Fruit fly (Drosophila melanogaster) whole organism, embryonic: Measurements from ENCODE around the gene vsg.

Source experiments
- ATbp ChIP-seq: fragments of 200-800 bp; sonication (Bioruptor generic); optimal IDR thresholded peaks from 2 replicates; lab custom pipeline; 2017; ENCODE audit warnings: missing biosample characterization, mild to moderate bottlenecking, missing genetic modification characterization, missing genetic modification reagents
- Awh ChIP-seq: fragments of 200-800 bp; sonication (Bioruptor generic); IDR thresholded peaks from 2 replicates; pipeline ENCODE4, ENCODE4 v1.3.6; 2022; ENCODE audit warnings: missing biosample characterization, missing genetic modification characterization
- Bdp1 ChIP-seq: fragments of 200-800 bp; sonication (Bioruptor generic); optimal IDR thresholded peaks from 3 replicates; lab custom pipeline; 2016; ENCODE audit warnings: missing biosample characterization, missing genetic modification characterization
- Bteb2 ChIP-seq: fragments of 200-800 bp; sonication (Bioruptor generic); optimal IDR thresholded peaks from 2 replicates; lab custom pipeline; 2016; ENCODE audit warnings: missing biosample characterization, missing genetic modification characterization
- CG10654 ChIP-seq: fragments of 200-800 bp; sonication (Bioruptor generic); optimal IDR thresholded peaks from 2 replicates; lab custom pipeline; 2016; ENCODE audit warnings: missing biosample characterization, missing genetic modification characterization
- CG10979 ChIP-seq: fragments of 200-800 bp; sonication (Bioruptor generic); optimal IDR thresholded peaks from 2 replicates; lab custom pipeline; 2018; ENCODE audit warnings: missing biosample characterization, mild to moderate bottlenecking, missing genetic modification characterization, moderate library complexity
- CG11723 ChIP-seq: fragments of 200-800 bp; sonication (Bioruptor generic); optimal IDR thresholded peaks from 2 replicates; lab custom pipeline; 2017; ENCODE audit warnings: missing biosample characterization, mild to moderate bottlenecking, missing genetic modification characterization
- CG12769 ChIP-seq: fragments of 200-800 bp; sonication (Bioruptor generic); optimal IDR thresholded peaks from 2 replicates; lab custom pipeline; 2019; ENCODE audit warnings: missing biosample characterization, mild to moderate bottlenecking, missing genetic modification characterization, moderate library complexity
- CG16863 ChIP-seq: fragments of 200-800 bp; sonication (Bioruptor generic); optimal IDR thresholded peaks from 3 replicates; lab custom pipeline; 2016; ENCODE audit warnings: missing biosample characterization, missing genetic modification characterization
- CG17912 ChIP-seq: fragments of 200-800 bp; sonication (Bioruptor generic); optimal IDR thresholded peaks from 2 replicates; lab custom pipeline; 2018; ENCODE audit warnings: missing biosample characterization, mild to moderate bottlenecking, missing genetic modification characterization
- CG2199 ChIP-seq: fragments of 200-800 bp; sonication (Bioruptor generic); IDR thresholded peaks from 3 replicates; pipeline ENCODE4 v1.3.6; 2022; ENCODE audit warnings: missing biosample characterization, missing genetic modification characterization
- CG4404 ChIP-seq: fragments of 200-800 bp; sonication (Bioruptor generic); IDR thresholded peaks from 2 replicates; pipeline ENCODE4 v1.3.6; 2022; ENCODE audit warnings: missing biosample characterization, missing genetic modification characterization
- CG5180 ChIP-seq: fragments of 200-800 bp; sonication (Bioruptor generic); optimal IDR thresholded peaks from 3 replicates; lab custom pipeline; 2017; ENCODE audit warnings: missing biosample characterization, missing genetic modification characterization, mild to moderate bottlenecking, moderate library complexity, missing genetic modification reagents
- CG6689 ChIP-seq: fragments of 200-800 bp; sonication (Bioruptor generic); IDR thresholded peaks from 2 replicates; pipeline ENCODE4 v1.3.6; 2022; ENCODE audit warnings: missing biosample characterization, missing genetic modification characterization
- CG7963 ChIP-seq: fragments of 200-800 bp; sonication (Bioruptor generic); IDR thresholded peaks from 3 replicates; pipeline ENCODE4 v1.3.6; 2022; ENCODE audit warnings: missing biosample characterization, missing genetic modification characterization; ENCODE audit not compliant: partially characterized antibody
- CG8089 ChIP-seq: fragments of 200-800 bp; sonication (Bioruptor generic); optimal IDR thresholded peaks from 3 replicates; lab custom pipeline; 2016; ENCODE audit warnings: missing biosample characterization, missing genetic modification characterization
- CG9727 ChIP-seq: fragments of 200-800 bp; sonication (Bioruptor generic); optimal IDR thresholded peaks from 3 replicates; lab custom pipeline; 2017; ENCODE audit warnings: missing biosample characterization, mild to moderate bottlenecking, missing genetic modification characterization
- Gsc ChIP-seq: fragments of 200-800 bp; sonication (Bioruptor generic); IDR thresholded peaks from 2 replicates; pipeline ENCODE4 v1.3.6; 2022; ENCODE audit warnings: missing biosample characterization, missing genetic modification characterization
- Gug ChIP-seq: fragments of 200-800 bp; sonication (Bioruptor generic); IDR thresholded peaks from 4 replicates; pipeline ENCODE4 v1.3.6; 2022; ENCODE audit warnings: missing biosample characterization, missing genetic modification characterization
- Hr39 ChIP-seq: fragments of >200 bp; optimal IDR thresholded peaks from 2 replicates; lab custom pipeline; 2017
- MESR4 ChIP-seq: fragments of 200-800 bp; sonication (Bioruptor generic); optimal IDR thresholded peaks from 2 replicates; lab custom pipeline; 2018; ENCODE audit warnings: missing biosample characterization, mild to moderate bottlenecking, missing genetic modification characterization, moderate library complexity
- Mad ChIP-seq: fragments of 200-800 bp; sonication (Bioruptor generic); optimal IDR thresholded peaks from 2 replicates; lab custom pipeline; 2016; ENCODE audit warnings: missing biosample characterization, missing genetic modification characterization
- NC2β ChIP-seq: fragments of 200-800 bp; sonication (Bioruptor generic); optimal IDR thresholded peaks from 2 replicates; lab custom pipeline; 2016; ENCODE audit warnings: missing biosample characterization, missing genetic modification characterization
- Oli ChIP-seq: fragments of 200-800 bp; sonication (Bioruptor generic); optimal IDR thresholded peaks from 2 replicates; lab custom pipeline; 2018; ENCODE audit warnings: missing biosample characterization, mild to moderate bottlenecking, missing genetic modification characterization, moderate library complexity
- Scr ChIP-seq: fragments of 200-800 bp; sonication (Bioruptor generic); IDR thresholded peaks from 2 replicates; pipeline ENCODE4 v1.3.6; 2022; ENCODE audit warnings: missing biosample characterization, missing genetic modification characterization; ENCODE audit not compliant: partially characterized antibody
- Side ChIP-seq: fragments of 200-800 bp; sonication (Bioruptor generic); optimal IDR thresholded peaks from 2 replicates; lab custom pipeline; 2016; ENCODE audit warnings: missing biosample characterization, missing genetic modification characterization
- Taf1 ChIP-seq: fragments of 200-800 bp; sonication (Bioruptor generic); IDR thresholded peaks from 2 replicates; pipeline ENCODE4 v1.3.6; 2022; ENCODE audit warnings: missing biosample characterization, missing genetic modification characterization
- YL-1 ChIP-seq: fragments of 200-800 bp; sonication (Bioruptor generic); optimal IDR thresholded peaks from 3 replicates; lab custom pipeline; 2017; ENCODE audit warnings: missing biosample characterization, mild to moderate bottlenecking, missing genetic modification characterization
- amos ChIP-seq: fragments of 200-800 bp; sonication (Bioruptor generic); IDR thresholded peaks from 2 replicates; pipeline ENCODE4 v1.3.6; 2022; ENCODE audit warnings: missing biosample characterization, missing genetic modification characterization; ENCODE audit not compliant: partially characterized antibody
- aop ChIP-seq: fragments of 200-800 bp; sonication (Bioruptor generic); IDR thresholded peaks from 2 replicates; pipeline ENCODE4 v1.3.6; 2022; ENCODE audit warnings: missing biosample characterization, missing genetic modification characterization
- ash1 ChIP-seq: fragments of 200-800 bp; sonication (Bioruptor generic); optimal IDR thresholded peaks from 2 replicates; lab custom pipeline; 2018; ENCODE audit warnings: missing biosample characterization, mild to moderate bottlenecking, missing genetic modification characterization
- bcd ChIP-seq: fragments of 200-800 bp; sonication (Bioruptor generic); optimal IDR thresholded peaks from 2 replicates; lab custom pipeline; 2017; ENCODE audit warnings: missing biosample characterization, mild to moderate bottlenecking, missing genetic modification characterization
- bsh ChIP-seq, 2 experiments: fragments of 200-800 bp; sonication (Bioruptor generic); optimal IDR thresholded peaks; 2 replicates each; lab custom pipeline; 2017 to 2018; ENCODE audit warnings: mild to moderate bottlenecking in 2 of 2, missing biosample characterization in 2 of 2, missing genetic modification characterization in 2 of 2, moderate library complexity in 1 of 2
- cato ChIP-seq: fragments of 200-800 bp; sonication (Bioruptor generic); optimal IDR thresholded peaks from 2 replicates; lab custom pipeline; 2016; ENCODE audit warnings: missing biosample characterization, missing genetic modification characterization, borderline replicate concordance
- dpn ChIP-seq, 2 experiments: fragments of 200-800 bp; sonication (Bioruptor generic); optimal IDR thresholded peaks; 3 replicates each; lab custom pipeline; 2016; ENCODE audit warnings: missing biosample characterization in 2 of 2, missing genetic modification characterization in 2 of 2
- ftz-f1 ChIP-seq: fragments of 200-800 bp; sonication (Bioruptor generic); optimal IDR thresholded peaks from 2 replicates; lab custom pipeline; 2016; ENCODE audit warnings: missing biosample characterization, missing genetic modification characterization
- fu2 ChIP-seq: fragments of 200-800 bp; sonication (Bioruptor generic); optimal IDR thresholded peaks from 2 replicates; lab custom pipeline; 2016; ENCODE audit warnings: missing biosample characterization, missing genetic modification characterization
- gce ChIP-seq: fragments of 200-800 bp; sonication (Bioruptor generic); IDR thresholded peaks from 3 replicates; pipeline ENCODE4 v1.3.6; 2022; ENCODE audit warnings: missing biosample characterization, missing genetic modification characterization
- h ChIP-seq: fragments of >200 bp; optimal IDR thresholded peaks from 2 replicates; lab custom pipeline; 2017
- lbe ChIP-seq: fragments of 200-800 bp; sonication (Bioruptor generic); optimal IDR thresholded peaks from 2 replicates; lab custom pipeline; 2016; ENCODE audit warnings: missing biosample characterization, mild to moderate bottlenecking, missing genetic modification characterization
- org-1 ChIP-seq: fragments of 200-800 bp; sonication (Bioruptor generic); optimal IDR thresholded peaks from 2 replicates; lab custom pipeline; 2017; ENCODE audit warnings: missing biosample characterization, missing genetic modification characterization
- p53 ChIP-seq: fragments of 200-800 bp; sonication (Bioruptor generic); optimal IDR thresholded peaks from 2 replicates; lab custom pipeline; 2016; ENCODE audit warnings: missing biosample characterization, missing genetic modification characterization
- pan ChIP-seq, 4 experiments: fragments of >200 bp in 3 of 4; fragments of 200-800 bp in 1 of 4; sonication (Bioruptor generic) in 1 of 4; optimal IDR thresholded peaks in 3 of 4; IDR thresholded peaks in 1 of 4; 2 replicates each; pipeline versions ENCODE4 v1.3.6 to Lab custom; 2017 to 2022; ENCODE audit warnings: missing biosample characterization in 2 of 4, missing genetic modification characterization in 2 of 4, mixed read lengths in 1 of 4
- phol ChIP-seq: fragments of 200-800 bp; sonication (Bioruptor generic); optimal IDR thresholded peaks from 3 replicates; lab custom pipeline; 2018; ENCODE audit warnings: missing biosample characterization, mild to moderate bottlenecking, missing genetic modification characterization, moderate library complexity
- salm ChIP-seq: fragments of 200-800 bp; sonication (Bioruptor generic); optimal IDR thresholded peaks from 2 replicates; lab custom pipeline; 2018; ENCODE audit warnings: missing biosample characterization, mild to moderate bottlenecking, missing genetic modification characterization
- slou ChIP-seq: fragments of 200-800 bp; sonication (Bioruptor generic); optimal IDR thresholded peaks from 3 replicates; lab custom pipeline; 2016; ENCODE audit warnings: missing biosample characterization, missing genetic modification characterization
- toy ChIP-seq: fragments of 200-800 bp; sonication (Bioruptor generic); IDR thresholded peaks from 2 replicates; pipeline ENCODE4 v1.3.6; 2022; ENCODE audit warnings: missing biosample characterization, missing genetic modification characterization
- unc-4 ChIP-seq: fragments of 200-800 bp; sonication (Bioruptor generic); IDR thresholded peaks from 2 replicates; pipeline ENCODE4 v1.3.6; 2022; ENCODE audit warnings: missing biosample characterization, missing genetic modification characterization; ENCODE audit not compliant: partially characterized antibody
- zen2 ChIP-seq: fragments of 200-800 bp; sonication (Bioruptor generic); IDR thresholded peaks from 3 replicates; pipeline ENCODE4 v1.3.6; 2022; ENCODE audit warnings: missing biosample characterization, missing genetic modification characterization; ENCODE audit not compliant: partially characterized antibody

The vsg gene

DNA sequence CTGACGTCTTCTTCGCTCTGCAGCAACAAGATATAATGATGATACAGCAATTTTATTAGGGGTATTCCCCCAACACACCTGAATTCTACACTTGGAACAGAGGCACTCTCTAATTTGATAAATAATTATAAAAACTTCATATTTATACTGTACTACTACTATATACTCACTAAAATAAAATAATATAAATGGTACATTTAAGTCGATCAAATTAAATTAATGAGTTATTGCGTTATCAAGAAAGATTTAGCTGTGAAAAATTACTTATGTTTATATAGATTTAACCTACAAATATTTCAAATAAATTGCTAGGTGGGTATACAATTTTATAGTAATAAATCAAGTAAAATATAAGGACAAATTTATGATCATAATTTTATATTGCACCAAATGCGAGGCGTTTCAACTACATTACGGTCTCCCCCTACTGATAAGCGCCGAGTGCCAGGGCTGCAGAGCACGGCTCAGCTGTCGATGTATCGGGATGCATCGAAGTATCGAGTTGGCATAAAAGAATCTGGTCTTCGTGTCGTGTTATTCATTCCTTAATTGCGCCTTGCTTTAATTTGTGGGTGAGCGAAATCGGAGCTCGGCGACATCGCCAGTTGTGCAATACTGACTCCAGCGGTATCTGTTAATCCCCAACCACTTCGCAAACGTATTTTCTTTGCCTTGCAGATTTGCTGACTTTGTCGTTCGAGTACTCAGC lies at the start of gene vsg (continued):
- peak; percentile 71 for TF ChIP-seq CG4404
- TF ChIP-seq CG16863 = peak; percentile 74
- TF ChIP-seq unc-4 (GFP tag; lab: Robert Waterston, UW) = peak; percentile 75
- no peak for TF ChIP-seq Hr39 (lab: Kevin White, UChicago)
- no peak for TF ChIP-seq NC2β
- TF ChIP-seq ftz-f1 (GFP tag; lab: Kevin White, UChicago) = no peak
- peak; percentile 81; the same call in 3 of the 4 replicates for TF ChIP-seq Gug (GFP tag; lab: Robert Waterston, UW)
- peak in 1 of 2 experiments; percentile 68 for TF ChIP-seq bsh (GFP tag; optimal IDR thresholded peaks at IDR 0.05; lab: Kevin White, UChicago)
- TF ChIP-seq lbe (GFP tag; lab: Kevin White, UChicago) = no peak
- TF ChIP-seq YL-1 (GFP tag; lab: Kevin White, UChicago) = peak; percentile 62
- TF ChIP-seq ATbp (GFP tag; lab: Kevin White, UChicago) = peak; percentile 36
- TF ChIP-seq salm (tag; lab: Kevin White, UChicago) = peak; percentile 48
- peak; percentile 35 for TF ChIP-seq CG5180 (GFP tag; lab: Kevin White, UChicago)
- TF ChIP-seq fu2 = no peak
- no peak for TF ChIP-seq aop
- peak; percentile 13 for TF ChIP-seq Side (GFP tag; lab: Kevin White, UChicago)
- TF ChIP-seq CG10654 (GFP tag; lab: Kevin White, UChicago) = peak; percentile 60
- peak; percentile 97 for TF ChIP-seq amos (GFP tag; lab: Robert Waterston, UW)
- peak; percentile 39 for TF ChIP-seq org-1
- TF ChIP-seq Taf1 (GFP tag; lab: Robert Waterston, UW) = no peak
- peak; percentile 55 to 75 for TF ChIP-seq dpn (GFP tag; optimal IDR thresholded peaks at IDR 0.05; lab: Kevin White, UChicago)
- TF ChIP-seq Gsc (GFP tag; lab: Robert Waterston, UW) = no peak
- no peak for TF ChIP-seq CG8089
- peak; percentile 60; the same call in 1 of the 2 replicates for TF ChIP-seq toy
- peak; percentile 8 for TF ChIP-seq Mad (GFP tag; lab: Kevin White, UChicago)
- peak; percentile 85 for TF ChIP-seq slou (GFP tag; lab: Kevin White, UChicago)
- no peak for TF ChIP-seq Bdp1 (GFP tag; lab: Kevin White, UChicago)
- TF ChIP-seq pan (optimal IDR thresholded peaks at IDR 0.05; lab: Kevin White, UChicago) = no peak
- peak in 1 of 2 experiments; percentile 57 for TF ChIP-seq pan (GFP tag; optimal IDR thresholded peaks at IDR 0.05 in 1 of 2, IDR thresholded peaks at IDR 0.05 in 1 of 2)
- peak; percentile 26 for TF ChIP-seq Bteb2
- TF ChIP-seq CG10979 (tag; lab: Kevin White, UChicago) = peak; percentile 78
- peak; percentile 42 for TF ChIP-seq CG11723 (GFP tag; lab: Kevin White, UChicago)
- TF ChIP-seq ash1 (GFP tag; lab: Kevin White, UChicago) = no peak
- peak; percentile 81 for TF ChIP-seq zen2 (GFP tag; lab: Robert Waterston, UW)
- no peak for TF ChIP-seq gce (GFP tag; lab: Robert Waterston, UW)
- peak; percentile 81 for TF ChIP-seq Oli
- TF ChIP-seq Awh = 0 out of 2 replicates have a peak, but pooled peaks have one; percentile 18
- peak; percentile 90 for TF ChIP-seq phol (tag; lab: Kevin White, UChicago)
- TF ChIP-seq p53 (GFP tag; lab: Kevin White, UChicago) = peak; percentile 14
- 0 out of 3 replicates have a peak, but pooled peaks have one; percentile 29 for TF ChIP-seq CG2199 (GFP tag; lab: Robert Waterston, UW)
- TF ChIP-seq CG7963 = peak; percentile 84
- TF ChIP-seq MESR4 (GFP tag; lab: Kevin White, UChicago) = peak; percentile 93
- peak; percentile 91 for TF ChIP-seq CG9727 (GFP tag; lab: Kevin White, UChicago)
- TF ChIP-seq CG6689 = peak; percentile 85
- peak; percentile 48 for TF ChIP-seq cato (GFP tag; lab: Kevin White, UChicago)
- TF ChIP-seq bcd (GFP tag; lab: Kevin White, UChicago) = peak; percentile 78
- peak; percentile 83 for TF ChIP-seq Scr (GFP tag; lab: Robert Waterston, UW)
- TF ChIP-seq CG12769 (tag; lab: Kevin White, UChicago) = no peak
- peak; percentile 23 for TF ChIP-seq CG17912
- no peak for TF ChIP-seq h (lab: Kevin White, UChicago)
